Fruit fly (Drosophila melanogaster): Measurements from ENCODE around the gene Hsp60D.

- TF ChIP-seq MBD-R2 (GFP tag; IDR thresholded peaks at IDR 0.05) (no peak), slbo (GFP tag; IDR thresholded peaks at IDR 0.05) (peak; percentile 36; the same call in 1 of the 2 replicates), bigmax (GFP tag; optimal IDR thresholded peaks at IDR 0.05) (no peak), fd64A (GFP tag; optimal IDR thresholded peaks at IDR 0.05) (no peak), CG9727 (GFP tag; optimal IDR thresholded peaks at IDR 0.05) (peak; percentile 32), CG31441 (GFP tag; IDR thresholded peaks at IDR 0.05) (no peak), ase (GFP tag; IDR thresholded peaks at IDR 0.05) (no peak), CG30020 (tag; optimal IDR thresholded peaks at IDR 0.05) (no peak), Sin3A (optimal IDR thresholded peaks at IDR 0.05) (no peak), repo (GFP tag; optimal IDR thresholded peaks at IDR 0.05) (no peak), CG13424 (tag; optimal IDR thresholded peaks at IDR 0.05) (peak; percentile 44), phol (tag; optimal IDR thresholded peaks at IDR 0.05) (no peak)
These were observed 11.9 kb upstream of the Hsp60D start, which contains the start of gene CG46308 for dm6 chr2L:13460911-13461866.
